Worm (Caenorhabditis elegans) whole organism, midembryonic: ENCODE data around the gene gcy-33.
A peak's percentile ranks its signal among the peaks of the same experiment; 100 is the strongest.

ENCODE experiments used
- T22C8.4 ChIP-seq: fragments of 200-800 bp; sonication (Bioruptor generic); IDR thresholded peaks from 2 replicates; pipeline ENCODE4 v1.3.6; 2022; ENCODE audit warnings: missing genetic modification characterization, missing compliant biosample characterization
- cog-1 ChIP-seq: sonication (generic microtip); optimal IDR thresholded peaks from 2 replicates; lab custom pipeline; 2016; ENCODE audit warnings: missing genetic modification characterization, missing compliant biosample characterization
- flt-1 ChIP-seq: fragments of 200-800 bp; sonication (Bioruptor generic); IDR thresholded peaks from 2 replicates; pipeline ENCODE4 v1.3.6; 2022; ENCODE audit warnings: missing genetic modification characterization, missing compliant biosample characterization
- klf-2 ChIP-seq: fragments of 200-800 bp; sonication (Bioruptor generic); conservative IDR thresholded peaks from 2 replicates; pipeline ENCODE4 v1.3.6; 2022; ENCODE audit warnings: missing genetic modification reagents, missing genetic modification characterization, missing compliant biosample characterization
- med-1 ChIP-seq: sonication (generic microtip); optimal IDR thresholded peaks from 2 replicates; lab custom pipeline; 2017; ENCODE audit warnings: missing genetic modification characterization, mild to moderate bottlenecking, missing compliant biosample characterization, antibody characterized with exemption, missing genetic modification reagents; ENCODE audit not compliant: insufficient read depth
- ref-1 ChIP-seq: fragments of 200-800 bp; sonication (Bioruptor generic); conservative IDR thresholded peaks from 2 replicates; pipeline ENCODE4 v1.3.6; 2022; ENCODE audit warnings: missing genetic modification reagents, missing genetic modification characterization, missing compliant biosample characterization
- tab-1 ChIP-seq: fragments of 200-800 bp; sonication (Bioruptor generic); IDR thresholded peaks from 2 replicates; pipeline ENCODE4 v1.3.6; 2022; ENCODE audit warnings: missing genetic modification characterization, missing compliant biosample characterization
- ztf-23 ChIP-seq: fragments of 200-800 bp; sonication (Bioruptor generic); IDR thresholded peaks from 2 replicates; pipeline ENCODE4 v1.3.6; 2022; ENCODE audit warnings: missing genetic modification reagents, missing genetic modification characterization, missing compliant biosample characterization
- ztf-29 ChIP-seq: fragments of 200-800 bp; sonication (Bioruptor generic); IDR thresholded peaks from 2 replicates; pipeline ENCODE4 v1.3.6; 2022; ENCODE audit warnings: missing genetic modification reagents, missing genetic modification characterization, missing compliant biosample characterization

gcy-33 gene

ce11 chrV:12001747-12002456, at the start of gene gcy-33:
gcy-33 (minus strand) TSS chrV:12001797.
- peak; percentile 97 for TF ChIP-seq ref-1 (GFP tag; lab: Robert Waterston, UW)
- TF ChIP-seq flt-1 = peak; percentile 98
- peak; percentile 99 for TF ChIP-seq tab-1
- peak; percentile 96 for TF ChIP-seq T22C8.4 (GFP tag; lab: Robert Waterston, UW)
- TF ChIP-seq cog-1 (tag; lab: Kevin White, UChicago) = peak; percentile 85
- peak; percentile 97 for TF ChIP-seq klf-2 (GFP tag; lab: Robert Waterston, UW)
- peak; percentile 88 for TF ChIP-seq med-1
- peak; percentile 97 for TF ChIP-seq ztf-23 (GFP tag; lab: Robert Waterston, UW)
- TF ChIP-seq ztf-29 (GFP tag; lab: Robert Waterston, UW) = peak; percentile 97

- TF ChIP-seq tab-1 (no peak), ztf-23 (GFP tag; lab: Robert Waterston, UW) (no peak)
These were observed 46.8 kb upstream of the gcy-33 start, which contains the start of gene dars-2 for ce11 chrV:12048445-12048844. dars-2 (plus strand) TSS chrV:12048745.

- TF ChIP-seq med-1 (no peak), ztf-29 (GFP tag; lab: Robert Waterston, UW) (no peak), ref-1 (GFP tag; lab: Robert Waterston, UW) (no peak), T22C8.4 (GFP tag; lab: Robert Waterston, UW) (no peak), klf-2 (GFP tag; lab: Robert Waterston, UW) (no peak), tab-1 (no peak), flt-1 (no peak), cog-1 (tag; lab: Kevin White, UChicago) (no peak), ztf-23 (GFP tag; lab: Robert Waterston, UW) (no peak)
These were observed 46.1 kb upstream of the gcy-33 start for ce11 chrV:12047735-12048134.

- TF ChIP-seq flt-1 (no peak), med-1 (no peak), tab-1 (no peak)
These were observed 43.5 kb upstream of the gcy-33 start, which contains the start of gene F10C2.5 for ce11 chrV:12045132-12045531. F10C2.5 (plus strand) TSS chrV:12045432.

- TF ChIP-seq med-1 = no peak
- no peak for TF ChIP-seq flt-1
- TF ChIP-seq cog-1 (tag; lab: Kevin White, UChicago) = peak; percentile 53
These were observed 39.4 kb upstream of the gcy-33 start, which contains the start of the genes kup-1 and F10C2.4 for ce11 chrV:12040823-12041606. kup-1 (minus strand) TSS chrV:12040873. F10C2.4 (plus strand) TSS chrV:12041556.

- TF ChIP-seq ztf-29 (GFP tag; lab: Robert Waterston, UW) (no peak), cog-1 (tag; lab: Kevin White, UChicago) (no peak), klf-2 (GFP tag; lab: Robert Waterston, UW) (no peak), med-1 (no peak)
These were observed 38.2 kb upstream of the gcy-33 start for ce11 chrV:12039755-12040154.

ce11 chrV:12038783-12039182, 37.2 kb upstream of the gcy-33 start:
- TF ChIP-seq cog-1 (tag; lab: Kevin White, UChicago) (no peak), med-1 (no peak), klf-2 (GFP tag; lab: Robert Waterston, UW) (no peak), ztf-23 (GFP tag; lab: Robert Waterston, UW) (peak; percentile 67; the same call in 1 of the 2 replicates), ztf-29 (GFP tag; lab: Robert Waterston, UW) (no peak), flt-1 (0 out of 2 replicates have a peak, but pooled peaks have one; percentile 36), ref-1 (GFP tag; lab: Robert Waterston, UW) (0 out of 2 replicates have a peak, but pooled peaks have one; percentile 8)

ce11 chrV:12038317-12038716, 36.7 kb upstream of the gcy-33 start:
- no peak for TF ChIP-seq T22C8.4 (GFP tag; lab: Robert Waterston, UW)
- TF ChIP-seq ztf-23 (GFP tag; lab: Robert Waterston, UW) = no peak
- TF ChIP-seq flt-1 = no peak
- no peak for TF ChIP-seq klf-2 (GFP tag; lab: Robert Waterston, UW)
- TF ChIP-seq ref-1 (GFP tag; lab: Robert Waterston, UW) = no peak
- TF ChIP-seq ztf-29 (GFP tag; lab: Robert Waterston, UW) = no peak
- no peak for TF ChIP-seq cog-1 (tag; lab: Kevin White, UChicago)
- no peak for TF ChIP-seq tab-1
- TF ChIP-seq med-1 = no peak

- no peak for TF ChIP-seq ztf-29 (GFP tag; lab: Robert Waterston, UW)
- no peak for TF ChIP-seq T22C8.4 (GFP tag; lab: Robert Waterston, UW)
- no peak for TF ChIP-seq klf-2 (GFP tag; lab: Robert Waterston, UW)
- no peak for TF ChIP-seq flt-1
- no peak for TF ChIP-seq ref-1 (GFP tag; lab: Robert Waterston, UW)
- no peak for TF ChIP-seq tab-1
- no peak for TF ChIP-seq cog-1 (tag; lab: Kevin White, UChicago)
- TF ChIP-seq med-1 = no peak
- TF ChIP-seq ztf-23 (GFP tag; lab: Robert Waterston, UW) = no peak
These were observed 36.3 kb upstream of the gcy-33 start for ce11 chrV:12037889-12038288.

- TF ChIP-seq med-1 (no peak), ztf-29 (GFP tag; lab: Robert Waterston, UW) (no peak), klf-2 (GFP tag; lab: Robert Waterston, UW) (no peak), cog-1 (tag; lab: Kevin White, UChicago) (no peak), flt-1 (no peak), ztf-23 (GFP tag; lab: Robert Waterston, UW) (no peak)
These were observed 34.5 kb upstream of the gcy-33 start for ce11 chrV:12036129-12036528.
